Worm (Caenorhabditis elegans) whole organism, L2 larva: Measurements from ENCODE around the gene clec-186.
"Not testable (repeated sequence)": the region's sequence is repeated elsewhere in the genome, so short reads cannot be mapped to it uniquely, and the experiment has no call there.

Experiments used
- C34F6.9 ChIP-seq: fragments of 150-350 bp; optimal IDR thresholded peaks from 2 replicates; lab custom pipeline; 2014; ENCODE audit warnings: missing biosample characterization, missing genetic modification characterization
- F13H6.1 ChIP-seq: sonication (generic microtip); optimal IDR thresholded peaks from 2 replicates; lab custom pipeline; 2016; ENCODE audit warnings: missing genetic modification characterization, missing compliant biosample characterization
- R02D3.7 ChIP-seq: fragments of 150-350 bp; optimal IDR thresholded peaks from 2 replicates; lab custom pipeline; 2014; ENCODE audit warnings: missing biosample characterization, missing genetic modification characterization
- Y55F3AM.14 ChIP-seq: fragments of 200-800 bp; sonication (Bioruptor generic); optimal IDR thresholded peaks from 2 replicates; lab custom pipeline; 2018; ENCODE audit warnings: mild to moderate bottlenecking, missing genetic modification characterization, missing compliant biosample characterization
- aly-2 ChIP-seq: fragments of 150-350 bp; optimal IDR thresholded peaks from 2 replicates; lab custom pipeline; 2014; ENCODE audit warnings: missing biosample characterization, missing genetic modification characterization
- blmp-1 ChIP-seq: sonication (generic microtip); optimal IDR thresholded peaks from 2 replicates; lab custom pipeline; 2017; ENCODE audit warnings: missing genetic modification characterization, mild to moderate bottlenecking, missing compliant biosample characterization, antibody characterized with exemption, moderate library complexity; ENCODE audit not compliant: insufficient read depth
- ceh-16 ChIP-seq: fragments of 150-350 bp; optimal IDR thresholded peaks from 2 replicates; lab custom pipeline; 2014; ENCODE audit warnings: missing biosample characterization, missing genetic modification characterization
- crh-2 ChIP-seq: sonication (generic microtip); optimal IDR thresholded peaks from 2 replicates; lab custom pipeline; 2017; ENCODE audit warnings: missing biosample characterization, missing genetic modification characterization
- dmd-4 ChIP-seq: sonication (generic microtip); optimal IDR thresholded peaks from 2 replicates; lab custom pipeline; 2017; ENCODE audit warnings: missing biosample characterization, missing genetic modification characterization
- egl-27 ChIP-seq: sonication (generic microtip); optimal IDR thresholded peaks from 3 replicates; lab custom pipeline; 2017; ENCODE audit warnings: missing biosample characterization, missing genetic modification reagents, missing genetic modification characterization
- fos-1 ChIP-seq: fragments of 150-350 bp; optimal IDR thresholded peaks from 2 replicates; lab custom pipeline; 2014; ENCODE audit warnings: missing biosample characterization, missing genetic modification characterization
- gmeb-1 ChIP-seq: fragments of 150-350 bp; optimal IDR thresholded peaks from 2 replicates; lab custom pipeline; 2014; ENCODE audit warnings: missing biosample characterization, missing genetic modification characterization
- lin-13 ChIP-seq: fragments of 150-350 bp; optimal IDR thresholded peaks from 2 replicates; lab custom pipeline; 2014; ENCODE audit warnings: missing biosample characterization, missing genetic modification reagents, missing genetic modification characterization
- lsy-2 ChIP-seq, 2 experiments: fragments of 150-350 bp in 1 of 2; sonication (generic microtip) in 1 of 2; optimal IDR thresholded peaks; 2 replicates each; lab custom pipeline; 2014 to 2017; ENCODE audit warnings: missing biosample characterization in 2 of 2, missing genetic modification characterization in 2 of 2
- mab-5 ChIP-seq: fragments of 150-350 bp; optimal IDR thresholded peaks from 2 replicates; lab custom pipeline; 2014; ENCODE audit warnings: missing biosample characterization, missing genetic modification characterization
- mbf-1 ChIP-seq: sonication (generic microtip); optimal IDR thresholded peaks from 2 replicates; lab custom pipeline; 2017; ENCODE audit warnings: missing biosample characterization, missing genetic modification characterization
- mdl-1 ChIP-seq, 2 experiments: fragments of 150-350 bp in 1 of 2; sonication (generic microtip) in 1 of 2; optimal IDR thresholded peaks; 2 replicates each; lab custom pipeline; 2017; ENCODE audit warnings: missing biosample characterization in 2 of 2, missing genetic modification characterization in 2 of 2
- nhr-23 ChIP-seq: fragments of 150-350 bp; optimal IDR thresholded peaks from 2 replicates; lab custom pipeline; 2014; ENCODE audit warnings: missing biosample characterization, missing genetic modification reagents, missing genetic modification characterization
- nhr-237 ChIP-seq: fragments of 150-350 bp; optimal IDR thresholded peaks from 2 replicates; lab custom pipeline; 2014; ENCODE audit warnings: missing biosample characterization, missing genetic modification characterization
- nhr-6 ChIP-seq: fragments of 150-350 bp; optimal IDR thresholded peaks from 2 replicates; lab custom pipeline; 2014; ENCODE audit warnings: missing biosample characterization, missing genetic modification characterization
- nhr-77 ChIP-seq: fragments of 150-350 bp; optimal IDR thresholded peaks from 2 replicates; lab custom pipeline; 2014; ENCODE audit warnings: missing biosample characterization, missing genetic modification characterization
- peb-1 ChIP-seq: fragments of 150-350 bp; optimal IDR thresholded peaks from 2 replicates; lab custom pipeline; 2014; ENCODE audit warnings: missing biosample characterization, missing genetic modification characterization
- sem-4 ChIP-seq: fragments of 150-350 bp; optimal IDR thresholded peaks from 2 replicates; lab custom pipeline; 2014; ENCODE audit warnings: missing biosample characterization, missing genetic modification reagents, missing genetic modification characterization
- sma-3 ChIP-seq: sonication (generic microtip); optimal IDR thresholded peaks from 2 replicates; lab custom pipeline; 2016; ENCODE audit warnings: missing genetic modification reagents, missing genetic modification characterization, missing compliant biosample characterization
- sma-9 ChIP-seq, 2 experiments: fragments of 150-350 bp in 1 of 2; sonication (generic microtip) in 1 of 2; optimal IDR thresholded peaks; 2 replicates each; lab custom pipeline; 2014 to 2016; ENCODE audit warnings: missing genetic modification characterization in 2 of 2, mild to moderate bottlenecking in 1 of 2, missing biosample characterization in 1 of 2, missing compliant biosample characterization in 1 of 2, missing genetic modification reagents in 1 of 2, moderate library complexity in 1 of 2
- snpc-4 ChIP-seq: fragments of 150-350 bp; optimal IDR thresholded peaks from 2 replicates; lab custom pipeline; 2014; ENCODE audit warnings: missing biosample characterization, missing genetic modification characterization
- unc-39 ChIP-seq: fragments of 150-350 bp; optimal IDR thresholded peaks from 2 replicates; lab custom pipeline; 2014; ENCODE audit warnings: missing biosample characterization, missing genetic modification characterization
- ztf-11 ChIP-seq: sonication (generic microtip); optimal IDR thresholded peaks from 2 replicates; lab custom pipeline; 2017; ENCODE audit warnings: missing biosample characterization, missing genetic modification characterization
- ztf-4 ChIP-seq: fragments of 150-350 bp; optimal IDR thresholded peaks from 2 replicates; lab custom pipeline; 2014; ENCODE audit warnings: missing biosample characterization, missing genetic modification characterization

The clec-186 gene

ce11 chrIV:12869812-12870211 is 3.9 kb downstream of the clec-186 start:
- TF ChIP-seq snpc-4 (tag; lab: Kevin White, UChicago) (peak; percentile 28), lsy-2 (tag; optimal IDR thresholded peaks at IDR 0.05; lab: Kevin White, UChicago) (no peak)

- TF ChIP-seq nhr-23 (tag; lab: Kevin White, UChicago), result no peak
Measured at ce11 chrIV:12870315-12870714, 4.4 kb downstream of the clec-186 start.

- TF ChIP-seq lin-13 (GFP tag; lab: Kevin White, UChicago) (no peak), F13H6.1 (tag; lab: Kevin White, UChicago) (no peak), crh-2 (no peak), fos-1 (tag; lab: Kevin White, UChicago) (peak; percentile 9), egl-27 (tag; lab: Kevin White, UChicago) (no peak), nhr-237 (tag; lab: Kevin White, UChicago) (no peak)
Measured at ce11 chrIV:12871445-12871947, 5.6 kb downstream of the clec-186 start, which contains the start of gene clec-187. Gene clec-187, minus strand, starts transcription at chrIV:12871495.

- not testable (repeated sequence) for TF ChIP-seq peb-1, C34F6.9, ztf-11 (tag; lab: Kevin White, UChicago)
Measured at ce11 chrIV:12875260-12875659, 9.4 kb downstream of the clec-186 start, which contains the start of gene ZK896.1. Gene ZK896.1, minus strand, starts transcription at chrIV:12875360.

ce11 chrIV:12876558-12876957 is 10.6 kb downstream of the clec-186 start:
- TF ChIP-seq snpc-4 (tag; lab: Kevin White, UChicago), result no peak
- peak; percentile 31 for TF ChIP-seq sma-9 (GFP tag; optimal IDR thresholded peaks at IDR 0.05; lab: Kevin White, UChicago)
- no peak for TF ChIP-seq sma-9 (tag; optimal IDR thresholded peaks at IDR 0.05; lab: Kevin White, UChicago)
- no peak for TF ChIP-seq ceh-16 (tag; lab: Kevin White, UChicago)
- no peak for TF ChIP-seq unc-39
- TF ChIP-seq fos-1 (tag; lab: Kevin White, UChicago), result peak; percentile 85

- TF ChIP-seq nhr-23 (tag; lab: Kevin White, UChicago) (no peak), peb-1 (tag; lab: Kevin White, UChicago) (no peak), mbf-1 (tag; lab: Kevin White, UChicago) (no peak), sma-9 (GFP tag; optimal IDR thresholded peaks at IDR 0.05; lab: Kevin White, UChicago) (peak; percentile 84), sma-9 (tag; optimal IDR thresholded peaks at IDR 0.05; lab: Kevin White, UChicago) (no peak), fos-1 (tag; lab: Kevin White, UChicago) (peak; percentile 88), nhr-6 (tag; lab: Kevin White, UChicago) (no peak), dmd-4 (no peak), mab-5 (tag; lab: Kevin White, UChicago) (no peak), gmeb-1 (tag; lab: Kevin White, UChicago) (no peak), blmp-1 (tag; lab: Kevin White, UChicago) (no peak), R02D3.7 (tag; lab: Kevin White, UChicago) (no peak), lsy-2 (tag; optimal IDR thresholded peaks at IDR 0.05; lab: Kevin White, UChicago) (no peak), mdl-1 (tag; optimal IDR thresholded peaks at IDR 0.05; lab: Kevin White, UChicago) (no peak), Y55F3AM.14 (GFP tag; lab: Kevin White, UChicago) (no peak), sem-4 (tag; lab: Kevin White, UChicago) (no peak), ztf-4 (tag; lab: Kevin White, UChicago) (no peak), nhr-77 (tag; lab: Kevin White, UChicago) (no peak), F13H6.1 (tag; lab: Kevin White, UChicago) (no peak), sma-3 (GFP tag; lab: Kevin White, UChicago) (no peak), aly-2 (tag; lab: Kevin White, UChicago) (no peak), unc-39 (no peak), crh-2 (peak; percentile 18)
- TF ChIP-seq, all 48 proteins: peak for 3
Measured at ce11 chrIV:12879557-12879956, 13.6 kb downstream of the clec-186 start, which contains the start of gene ZK896.5. Gene ZK896.5, minus strand, starts transcription at chrIV:12879645.
